Worm (Caenorhabditis elegans): ENCODE results near the gene T24C4.2.

DNA sequence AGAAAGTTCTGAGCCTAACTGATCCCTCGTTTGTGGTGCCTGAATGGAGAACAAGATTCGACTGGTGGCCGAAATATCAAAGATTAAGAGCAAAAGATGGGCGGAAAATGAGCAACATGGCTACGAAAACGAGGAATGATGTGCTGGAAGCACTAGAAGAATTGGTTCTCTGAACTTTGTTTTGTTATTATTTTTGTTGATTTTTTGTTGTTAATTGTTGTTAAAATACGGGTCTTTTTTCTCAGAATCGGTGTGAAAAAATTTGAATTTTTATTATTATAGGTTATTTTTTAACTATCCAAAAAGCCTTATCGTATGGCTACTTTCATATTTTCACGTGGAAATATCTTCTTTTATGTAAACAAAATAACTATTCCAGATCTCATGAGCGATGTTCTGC lies 13.5 kb downstream of the T24C4.2 start, which contains the start of gene K02F3.12:
- TF ChIP-seq F13C5.2 (tag; optimal IDR thresholded peaks at IDR 0.05) (no peak), ama-1 (optimal IDR thresholded peaks at IDR 0.05) (no peak), flt-1 (GFP tag; IDR thresholded peaks at IDR 0.05) (no peak), sea-1 (GFP tag; conservative IDR thresholded peaks at IDR 0.05) (no peak), tbx-11 (GFP tag; IDR thresholded peaks at IDR 0.05) (no peak), ceh-13 (GFP tag; optimal IDR thresholded peaks at IDR 0.05) (no peak)
